Worm (Caenorhabditis elegans): Measurements from ENCODE around the gene tpst-2.

tpst-2 gene

DNA sequence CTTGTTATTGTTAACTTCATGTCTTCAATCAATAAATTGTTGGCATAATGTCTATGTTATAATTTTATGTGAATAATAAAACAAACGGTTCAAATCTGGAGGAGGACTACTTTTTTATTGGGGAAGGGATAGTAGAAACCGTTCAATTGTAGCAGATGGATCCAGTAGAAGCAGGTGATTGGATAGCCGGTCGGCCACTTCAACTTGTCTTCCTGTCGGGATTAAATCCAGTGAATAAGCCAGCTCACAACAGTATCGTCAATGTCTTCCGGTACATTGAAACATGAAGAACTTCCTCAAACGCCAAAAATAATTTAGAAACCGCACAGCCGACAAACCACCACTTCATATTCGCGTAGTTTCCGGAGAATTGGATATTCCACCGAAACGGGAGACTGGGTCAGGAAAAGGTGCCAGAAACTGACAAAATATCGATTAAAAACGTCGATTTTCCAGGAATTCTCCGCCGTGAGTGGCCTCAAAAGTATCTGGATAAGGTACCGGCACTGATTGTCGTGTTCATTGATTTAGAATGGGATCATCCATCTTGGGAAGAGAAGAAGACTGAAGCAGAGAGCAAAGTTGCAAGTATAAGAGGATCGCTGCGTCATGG lies 24.0 kb downstream of the tpst-2 start, which contains the start of gene trpp-11 (continued):
- TF ChIP-seq C17E4.6 (GFP tag; IDR thresholded peaks at IDR 0.05) (no peak), snpc-1.1 (tag; optimal IDR thresholded peaks at IDR 0.05; ENCODE audit: insufficient read depth) (no peak), ceh-79 (tag; optimal IDR thresholded peaks at IDR 0.05) (peak; percentile 40), hlh-26 (GFP tag; conservative IDR thresholded peaks at IDR 0.05) (no peak), F33H1.4 (GFP tag; IDR thresholded peaks at IDR 0.05) (peak; percentile 28; the same call in 1 of the 2 replicates), F52B5.7 (tag; optimal IDR thresholded peaks at IDR 0.05) (no peak), hmg-1.2 (GFP tag; IDR thresholded peaks at IDR 0.05) (peak; percentile 8; the same call in 1 of the 2 replicates), snpc-3.4 (tag; optimal IDR thresholded peaks at IDR 0.05) (peak; percentile 57), ZK185.1 (tag; optimal IDR thresholded peaks at IDR 0.05; ENCODE audit: poor library complexity, severe bottlenecking) (no peak), bed-2 (GFP tag; IDR thresholded peaks at IDR 0.05) (no peak), B0035.1 (tag; optimal IDR thresholded peaks at IDR 0.05) (no peak), nfyb-1 (GFP tag; IDR thresholded peaks at IDR 0.05) (0 out of 2 replicates have a peak, but pooled peaks have one; percentile 57), madf-8 (GFP tag; conservative IDR thresholded peaks at IDR 0.05) (no peak), repo-1 (tag; optimal IDR thresholded peaks at IDR 0.05) (no peak), lin-54 (GFP tag; optimal IDR thresholded peaks at IDR 0.05) (peak; percentile 52), xnd-1 (tag; optimal IDR thresholded peaks at IDR 0.05) (no peak), F23B12.7 (tag; optimal IDR thresholded peaks at IDR 0.05; ENCODE audit: insufficient read depth) (no peak), egl-18 (GFP tag; IDR thresholded peaks at IDR 0.05) (no peak), lin-35 (GFP tag; optimal IDR thresholded peaks at IDR 0.05) (no peak), Y53F4B.3 (GFP tag; IDR thresholded peaks at IDR 0.05) (no peak), lag-1 (GFP tag; IDR thresholded peaks at IDR 0.05) (no peak), attf-6 (GFP tag; IDR thresholded peaks at IDR 0.05) (no peak; the same call in 1 of the 2 replicates), hlh-12 (tag; optimal IDR thresholded peaks at IDR 0.05) (no peak), madf-6 (GFP tag; IDR thresholded peaks at IDR 0.05) (peak; percentile 56), him-1 (tag; optimal IDR thresholded peaks at IDR 0.05) (no peak), Y53G8AR.9 (GFP tag; conservative IDR thresholded peaks at IDR 0.05) (peak; percentile 62), atf-7 (tag; optimal IDR thresholded peaks at IDR 0.05) (no peak), T07F8.4 (tag; optimal IDR thresholded peaks at IDR 0.05) (no peak), B0261.1 (tag; optimal IDR thresholded peaks at IDR 0.05) (no peak), nfya-1 (tag; optimal IDR thresholded peaks at IDR 0.05; ENCODE audit: borderline replicate concordance, insufficient read depth) (no peak), cebp-1 (GFP tag; IDR thresholded peaks at IDR 0.05) (no peak), cebp-1 (tag; optimal IDR thresholded peaks at IDR 0.05) (no peak), lsy-27 (tag; optimal IDR thresholded peaks at IDR 0.05; ENCODE audit: borderline replicate concordance, insufficient read depth) (no peak), lsl-1 (GFP tag; optimal IDR thresholded peaks at IDR 0.05) (no peak), F49E8.2 (tag; optimal IDR thresholded peaks at IDR 0.05; ENCODE audit: insufficient read depth) (no peak), F37B4.10 (GFP tag; IDR thresholded peaks at IDR 0.05) (no peak), unc-130 (GFP tag; optimal IDR thresholded peaks at IDR 0.05) (no peak), ztf-18 (tag; optimal IDR thresholded peaks at IDR 0.05) (no peak), ekl-4 (GFP tag; IDR thresholded peaks at IDR 0.05) (peak; percentile 50; the same call in 1 of the 2 replicates), egl-44 (GFP tag; IDR thresholded peaks at IDR 0.05) (no peak; the same call in 1 of the 2 replicates), lir-1 (GFP tag; conservative IDR thresholded peaks at IDR 0.05) (no peak), hsf-1 (GFP tag; IDR thresholded peaks at IDR 0.05) (no peak)
